Fruit fly (Drosophila melanogaster): ENCODE measurements around the gene CG14075.

CG14075 gene

dm6 chr3L:19033154-19033811 is 48.5 kb downstream of the CG14075 start (continued):
- peak; percentile 46 for TF ChIP-seq pros (GFP tag; optimal IDR thresholded peaks at IDR 0.05)
- TF ChIP-seq ham (GFP tag; IDR thresholded peaks at IDR 0.05), result no peak
- TF ChIP-seq sc (optimal IDR thresholded peaks at IDR 0.05), result no peak
- peak; percentile 78 for TF ChIP-seq sc (GFP tag; optimal IDR thresholded peaks at IDR 0.05)
- peak; percentile 47 for TF ChIP-seq CG13123 (GFP tag; optimal IDR thresholded peaks at IDR 0.05)
- no peak for TF ChIP-seq Sry-δ (GFP tag; optimal IDR thresholded peaks at IDR 0.05)
- peak; percentile 84 for TF ChIP-seq ac (GFP tag; optimal IDR thresholded peaks at IDR 0.05)
- TF ChIP-seq H2.0 (GFP tag; IDR thresholded peaks at IDR 0.05), result peak; percentile 58
- TF ChIP-seq Doc3 (GFP tag; IDR thresholded peaks at IDR 0.05; ENCODE audit: partially characterized antibody), result no peak
- peak; percentile 76 for TF ChIP-seq CG17359 (tag; optimal IDR thresholded peaks at IDR 0.05)
- TF ChIP-seq Abd-B (GFP tag; optimal IDR thresholded peaks at IDR 0.05), result peak; percentile 64
- no peak for TF ChIP-seq Dad (GFP tag; optimal IDR thresholded peaks at IDR 0.05)
- TF ChIP-seq stwl (tag; optimal IDR thresholded peaks at IDR 0.05), result no peak
- peak; percentile 56 for TF ChIP-seq D (optimal IDR thresholded peaks at IDR 0.05)
- peak; percentile 73 for TF ChIP-seq D (GFP tag; optimal IDR thresholded peaks at IDR 0.05)
- peak; percentile 83 for TF ChIP-seq Ets65A (GFP tag)
- no peak for TF ChIP-seq CTCF (GFP tag; optimal IDR thresholded peaks at IDR 0.05)
- TF ChIP-seq danr (GFP tag; IDR thresholded peaks at IDR 0.05), result 0 out of 2 replicates have a peak, but pooled peaks have one; percentile 10
- no peak for TF ChIP-seq Fer2 (tag; optimal IDR thresholded peaks at IDR 0.05)
- TF ChIP-seq ATbp (GFP tag; optimal IDR thresholded peaks at IDR 0.05), result peak; percentile 53
- TF ChIP-seq CG7839 (tag; optimal IDR thresholded peaks at IDR 0.05), result peak; percentile 82
- TF ChIP-seq fd96Cb (tag; optimal IDR thresholded peaks at IDR 0.05), result peak; percentile 77
- TF ChIP-seq CG11398 (GFP tag; optimal IDR thresholded peaks at IDR 0.05), result no peak
- TF ChIP-seq CG11456 (GFP tag; IDR thresholded peaks at IDR 0.05), result 0 out of 3 replicates have a peak, but pooled peaks have one; percentile 6
- peak; percentile 51 for TF ChIP-seq CG32767 (GFP tag; IDR thresholded peaks at IDR 0.05)
- peak; percentile 91 for TF ChIP-seq ara (GFP tag; IDR thresholded peaks at IDR 0.05)
- peak; percentile 40 for TF ChIP-seq Usf (GFP tag; optimal IDR thresholded peaks at IDR 0.05)
- no peak for TF ChIP-seq CG2199 (GFP tag; IDR thresholded peaks at IDR 0.05)
- peak; percentile 80 for TF ChIP-seq CG10209 (GFP tag; optimal IDR thresholded peaks at IDR 0.05)
- peak; percentile 60 for TF ChIP-seq CG12104 (GFP tag; optimal IDR thresholded peaks at IDR 0.05)
- peak; percentile 96 for TF ChIP-seq CG15696 (tag; optimal IDR thresholded peaks at IDR 0.05)
- TF ChIP-seq wek (GFP tag; optimal IDR thresholded peaks at IDR 0.05), result no peak
- TF ChIP-seq CG12155 (GFP tag; optimal IDR thresholded peaks at IDR 0.05), result peak; percentile 26
- TF ChIP-seq dimm (GFP tag; IDR thresholded peaks at IDR 0.05), result 0 out of 2 replicates have a peak, but pooled peaks have one; percentile 26
- TF ChIP-seq row (GFP tag; IDR thresholded peaks at IDR 0.05), result peak; percentile 80
- peak; percentile 73 for TF ChIP-seq ranshi (GFP tag; IDR thresholded peaks at IDR 0.05)
- TF ChIP-seq scrt (GFP tag; optimal IDR thresholded peaks at IDR 0.05), result peak; percentile 6
- peak; percentile 89 for TF ChIP-seq CG17361 (GFP tag; IDR thresholded peaks at IDR 0.05)
- TF ChIP-seq Hr78 (GFP tag; optimal IDR thresholded peaks at IDR 0.05), result peak in 1 of 2 experiments; percentile 51
- peak; percentile 38 for TF ChIP-seq Lhr (GFP tag; optimal IDR thresholded peaks at IDR 0.05)
- TF ChIP-seq Nf-YB (GFP tag; optimal IDR thresholded peaks at IDR 0.05), result peak; percentile 49
- peak; percentile 23 for TF ChIP-seq HmgZ (tag; optimal IDR thresholded peaks at IDR 0.05)
- peak; percentile 55 for TF ChIP-seq CG7372 (GFP tag; IDR thresholded peaks at IDR 0.05)
- TF ChIP-seq CG2712 (tag; optimal IDR thresholded peaks at IDR 0.05), result peak; percentile 94
- peak; percentile 15 for TF ChIP-seq CG18599 (GFP tag; optimal IDR thresholded peaks at IDR 0.05)
- TF ChIP-seq Rfx (GFP tag; IDR thresholded peaks at IDR 0.05), result no peak
- peak; percentile 46; the same call in 1 of the 2 replicates for TF ChIP-seq CG4360 (GFP tag; IDR thresholded peaks at IDR 0.05)
- peak; percentile 7 for TF ChIP-seq CG10543 (GFP tag; optimal IDR thresholded peaks at IDR 0.05)
- peak; percentile 18 for TF ChIP-seq Mad (GFP tag; optimal IDR thresholded peaks at IDR 0.05)
- TF ChIP-seq hkb (optimal IDR thresholded peaks at IDR 0.05), result no peak
- TF ChIP-seq hkb (GFP tag; IDR thresholded peaks at IDR 0.05), result peak; percentile 73
